Fruit fly (Drosophila melanogaster): ENCODE data around the gene CG13658.

dm6 chr3R:25287128-25287527 lies at the start of gene CG13658:
- TF ChIP-seq psq (optimal IDR thresholded peaks at IDR 0.05) (no peak), Myc (optimal IDR thresholded peaks at IDR 0.05) (no peak), h (optimal IDR thresholded peaks at IDR 0.05) (no peak), Sin3A (optimal IDR thresholded peaks at IDR 0.05) (no peak), ttk (optimal IDR thresholded peaks at IDR 0.05) (no peak), insv (optimal IDR thresholded peaks at IDR 0.05) (no peak)

Measured in Kc167 (cell line).